Fruit fly (Drosophila melanogaster) whole organism, larva: Measurements from ENCODE around the gene bun.
A peak's percentile ranks its signal among the peaks of the same experiment; 100 is the strongest.

ENCODE experiments used
- noc ChIP-seq: fragments of 200-800 bp; sonication (Bioruptor generic); optimal IDR thresholded peaks from 3 replicates; lab custom pipeline; 2019; ENCODE audit warnings: missing biosample characterization, mild to moderate bottlenecking, missing genetic modification characterization, moderate library complexity

bun gene

DNA sequence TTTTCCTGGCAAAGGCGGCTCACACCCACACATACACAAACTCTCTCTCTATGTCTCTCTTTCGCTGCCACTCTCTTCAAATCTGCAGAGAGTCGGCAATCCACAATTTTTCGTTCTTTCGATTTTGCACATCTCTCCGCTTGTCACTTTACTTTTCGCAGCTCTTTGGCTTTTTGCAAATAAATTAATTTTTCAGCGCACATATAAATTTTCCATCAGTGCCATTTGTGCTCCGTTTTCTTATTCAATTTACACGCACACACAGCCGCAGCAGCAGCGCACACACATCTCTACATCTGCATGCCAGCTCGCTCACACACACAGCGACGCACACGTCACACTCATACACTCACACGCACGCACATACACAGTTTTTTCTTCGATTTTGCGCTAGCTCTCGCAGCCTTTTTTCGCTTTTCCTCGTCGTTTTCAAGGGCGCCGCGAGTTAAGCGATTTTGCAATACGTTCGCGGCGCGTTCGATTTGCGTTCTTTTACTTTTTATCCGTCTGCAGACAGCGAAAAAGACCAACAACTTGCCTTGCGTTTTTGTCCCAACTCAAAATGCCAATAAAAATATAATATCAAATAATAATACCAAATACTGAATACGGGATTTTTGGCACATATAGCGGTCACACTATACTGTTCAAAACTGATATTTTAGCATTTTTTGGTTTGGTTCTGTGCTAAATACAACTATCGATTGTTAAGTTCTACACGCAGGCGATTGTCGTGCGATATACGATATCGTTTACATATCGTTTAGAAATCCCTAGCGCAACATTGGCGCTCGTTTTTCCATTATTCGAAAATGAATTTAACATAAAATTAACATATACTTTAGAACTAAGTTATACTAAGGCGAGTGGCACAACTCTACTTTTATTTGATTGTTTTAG is at the start of gene bun:
Gene bun (minus strand): TSS at position 569 of the 900 bp plus-strand sequence.
- TF ChIP-seq noc (tag; lab: Kevin White, UChicago), result peak; percentile 22

DNA sequence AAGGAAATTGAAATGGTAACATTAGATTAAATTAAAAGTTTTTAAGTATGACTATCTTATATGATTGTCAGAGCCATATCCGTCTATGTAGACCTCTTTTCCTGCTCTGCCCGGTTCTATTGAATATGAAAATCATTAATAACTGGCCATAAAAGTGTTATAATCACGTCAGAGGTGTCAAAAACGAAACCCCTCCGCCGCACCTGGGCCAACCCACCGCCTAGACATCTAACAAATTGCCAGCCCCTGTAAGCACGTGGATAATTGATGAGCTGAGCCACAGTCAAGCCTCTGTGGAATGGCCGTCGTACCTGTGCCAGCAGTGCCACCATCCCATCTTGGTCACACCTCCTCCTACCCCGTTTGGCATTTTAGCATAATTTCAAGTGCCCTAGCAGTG is 49.4 kb upstream of the bun start:
- TF ChIP-seq noc (tag; lab: Kevin White, UChicago), result no peak

dm6 chr2L:12593445-12594413 is 47.3 kb upstream of the bun start:
- peak; percentile 49 for TF ChIP-seq noc (tag; lab: Kevin White, UChicago)

- TF ChIP-seq noc (tag; lab: Kevin White, UChicago), result peak; percentile 53
Observed at dm6 chr2L:12589941-12590340, 43.5 kb upstream of the bun start.

DNA sequence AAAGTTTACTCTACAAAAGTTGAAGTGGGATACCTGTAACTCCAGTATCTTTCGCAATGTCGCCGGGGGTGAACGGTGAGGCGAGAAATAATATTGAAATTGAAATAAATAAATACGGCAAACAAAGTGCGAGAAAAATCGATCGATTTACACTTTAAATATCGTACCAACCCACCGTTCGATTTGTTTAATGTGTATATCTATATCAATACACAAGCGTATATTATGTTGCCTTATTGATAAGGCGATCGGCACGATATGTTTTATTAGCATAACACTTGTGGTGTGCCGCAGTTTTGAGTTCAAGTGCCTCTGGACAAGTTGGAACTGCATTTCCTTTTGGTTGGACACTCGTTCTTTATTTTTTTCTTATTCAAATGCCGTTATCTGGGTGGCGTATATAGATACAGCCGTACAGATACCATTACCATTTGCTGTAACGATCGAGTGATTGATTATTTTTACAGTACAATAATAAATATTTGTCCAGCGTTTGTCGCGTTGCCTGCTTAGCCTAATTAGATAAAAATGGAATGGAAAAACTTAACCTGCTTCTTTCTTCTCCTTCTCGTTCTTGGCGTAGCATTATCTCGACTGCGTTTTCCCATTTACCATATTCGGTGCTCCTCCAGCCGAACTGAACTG is 42.6 kb upstream of the bun start:
- no peak for TF ChIP-seq noc (tag; lab: Kevin White, UChicago)

DNA sequence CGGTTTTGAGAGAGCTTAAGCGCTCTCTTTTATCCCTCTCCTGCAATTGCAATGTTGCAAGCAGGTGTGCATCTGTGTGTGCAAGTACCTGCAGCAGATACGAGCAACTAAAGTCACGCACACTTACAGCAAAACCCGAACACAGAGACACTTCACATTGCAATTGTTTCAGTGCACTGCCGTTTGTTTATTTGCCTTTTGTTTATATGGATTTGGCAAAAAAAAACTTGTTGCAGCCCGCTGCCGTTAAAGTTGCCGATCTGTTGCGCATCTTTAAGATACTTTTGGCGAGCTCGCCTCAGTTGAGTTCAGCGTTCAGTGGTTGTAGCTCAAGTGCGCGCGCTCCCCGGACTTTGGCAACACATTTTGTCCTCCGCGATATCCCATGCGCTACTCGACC is 40.9 kb upstream of the bun start, which contains the start of gene nub:
Gene nub (plus strand): TSS at position 301 of the 400 bp plus-strand sequence.
- no peak for TF ChIP-seq noc (tag; lab: Kevin White, UChicago)

dm6 chr2L:12586858-12587257 is 40.4 kb upstream of the bun start:
- TF ChIP-seq noc (tag; lab: Kevin White, UChicago), result no peak

DNA sequence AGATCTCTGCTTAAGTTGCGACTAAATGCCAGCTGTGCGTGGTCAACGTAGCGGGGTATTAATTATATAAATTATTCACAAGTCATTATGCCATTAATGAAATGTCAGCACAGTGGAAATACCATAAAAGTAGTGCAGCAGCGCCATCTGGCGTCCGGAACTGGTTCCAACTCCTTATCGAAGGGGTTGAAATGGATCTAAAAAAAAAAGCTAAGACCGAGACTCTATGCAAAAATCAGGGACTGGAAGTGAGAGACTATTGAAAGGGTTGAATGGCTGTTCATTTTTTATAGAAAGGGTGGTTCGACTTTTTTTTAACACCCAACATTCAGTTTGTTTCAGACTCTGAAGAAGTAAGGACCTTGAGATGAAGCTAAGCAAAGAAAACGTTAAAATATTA is 32.7 kb upstream of the bun start:
- no peak for TF ChIP-seq noc (tag; lab: Kevin White, UChicago)

- no peak for TF ChIP-seq noc (tag; lab: Kevin White, UChicago)
Observed at dm6 chr2L:12574979-12575500, 28.6 kb upstream of the bun start.

DNA sequence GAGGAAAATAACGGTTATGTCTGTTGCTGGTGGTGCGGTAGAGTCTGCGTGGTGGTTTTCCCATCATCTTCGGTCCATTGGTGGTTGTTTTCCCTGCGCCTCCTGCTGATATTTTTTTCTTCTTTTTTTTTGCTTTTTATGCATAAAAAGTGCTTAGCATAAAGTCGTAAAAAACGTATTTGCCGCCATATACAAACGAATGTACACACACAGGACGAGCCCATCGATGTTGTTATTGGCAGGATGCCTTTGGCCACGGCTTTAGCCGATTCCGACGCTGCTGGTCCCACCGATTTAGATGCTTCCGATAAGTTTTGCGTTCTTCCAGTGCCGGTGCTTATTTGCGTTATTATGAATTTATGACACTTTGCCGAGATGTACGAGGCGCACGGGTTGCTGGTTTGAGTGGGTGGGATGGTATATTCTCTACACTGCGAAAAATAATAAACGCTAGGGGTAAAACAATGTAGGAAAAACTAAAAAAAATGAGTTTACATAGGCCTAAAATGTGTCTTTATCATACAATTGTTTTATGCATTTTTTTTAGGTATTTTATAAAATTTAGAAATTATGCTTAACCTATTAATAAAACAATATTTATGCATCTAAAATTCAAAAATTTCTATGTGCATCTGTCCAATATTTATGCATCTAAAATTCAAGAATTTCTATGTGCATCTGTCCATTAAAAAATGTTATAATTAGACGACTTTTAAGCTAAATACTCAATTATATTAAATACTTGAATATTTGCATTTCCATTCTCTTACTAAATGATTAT is 20.7 kb upstream of the bun start:
- TF ChIP-seq noc (tag; lab: Kevin White, UChicago), result no peak

DNA sequence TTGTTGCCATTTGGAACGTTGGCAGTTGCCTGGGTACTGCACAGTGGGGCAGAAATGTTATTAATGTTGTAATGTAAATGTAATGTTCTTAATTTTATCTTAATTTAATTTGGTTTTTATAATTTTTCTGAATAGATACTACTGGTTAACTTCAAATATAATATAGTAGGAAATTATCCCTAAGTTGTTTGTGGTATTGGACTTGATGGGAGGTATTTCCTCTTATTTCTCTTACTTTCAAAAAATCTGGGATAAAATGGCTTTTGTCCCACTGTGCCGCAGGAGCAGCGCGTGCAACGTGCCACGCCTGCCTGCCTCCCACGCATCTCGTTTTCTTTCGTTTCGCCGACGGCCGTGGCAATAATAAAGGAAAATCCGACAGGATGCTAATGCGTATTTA is 2.5 kb upstream of the bun start:
- TF ChIP-seq noc (tag; lab: Kevin White, UChicago), result no peak

DNA sequence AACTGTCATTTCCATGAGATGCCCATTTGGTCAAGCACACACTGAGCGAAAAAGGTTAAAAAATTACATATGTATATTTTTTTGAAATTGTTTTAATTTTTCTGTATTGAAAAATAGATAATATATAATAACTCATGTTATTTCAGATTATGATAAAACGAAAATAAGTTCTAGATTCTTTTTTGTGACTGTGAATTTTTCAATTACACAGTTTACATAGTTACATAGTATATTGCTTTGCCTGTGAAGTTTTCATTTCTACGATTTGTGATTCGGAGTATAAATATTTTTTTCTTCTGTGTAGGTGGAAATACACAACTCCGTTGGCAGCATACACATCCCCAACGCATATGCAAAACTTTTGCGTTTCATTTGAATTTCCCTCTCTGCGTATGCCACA is 1.9 kb upstream of the bun start:
- TF ChIP-seq noc (tag; lab: Kevin White, UChicago), result no peak

DNA sequence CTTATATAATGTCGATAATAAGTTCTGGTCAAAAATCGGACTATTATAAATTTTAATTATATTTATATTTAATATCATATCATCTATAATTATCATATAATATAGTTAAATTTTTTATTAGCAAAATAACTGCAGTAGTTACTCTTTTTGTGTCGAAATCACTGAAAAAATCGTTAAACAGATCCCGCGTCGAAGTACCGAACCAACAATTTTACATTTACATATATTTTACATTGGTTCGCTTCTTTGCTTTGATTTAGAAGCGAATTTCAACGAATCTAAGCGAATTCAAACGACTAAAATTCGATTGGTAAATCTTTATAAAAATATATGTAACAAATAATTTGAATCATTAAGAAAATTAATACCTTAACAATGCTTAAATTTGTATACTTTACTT is 555 bp upstream of the bun start:
- TF ChIP-seq noc (tag; lab: Kevin White, UChicago), result no peak

DNA sequence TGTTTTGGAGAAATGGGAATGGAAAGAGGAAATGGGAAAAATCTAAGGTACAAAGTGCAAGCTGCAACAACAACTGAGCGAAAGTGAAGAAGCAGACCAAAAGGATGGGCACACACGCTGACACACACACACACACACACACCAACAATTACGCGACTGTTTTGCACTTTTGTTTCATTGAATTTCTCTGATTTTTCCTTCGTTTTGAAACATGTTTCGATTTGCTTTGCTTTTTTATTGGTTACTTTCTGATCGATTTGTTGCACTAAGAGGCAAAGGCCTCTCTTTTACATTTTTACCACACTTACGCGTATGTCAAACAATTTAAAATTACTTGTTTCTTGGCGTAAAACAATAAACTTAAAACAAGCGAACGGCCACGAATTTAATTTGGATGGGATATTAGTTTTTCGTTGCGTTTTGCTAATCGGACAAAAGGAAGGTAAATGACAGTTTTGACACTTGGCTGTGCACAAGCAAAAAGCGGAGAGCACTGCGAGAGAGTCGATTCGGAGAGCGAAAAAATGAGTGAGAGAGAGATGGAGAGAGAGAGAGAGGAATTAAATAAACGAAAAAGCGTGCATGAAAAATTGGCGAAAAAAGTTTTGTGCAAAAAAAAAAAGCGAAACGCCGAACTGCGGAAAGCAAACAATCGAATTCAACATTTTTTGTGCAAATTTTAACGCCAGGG is 931 bp downstream of the bun start:
- TF ChIP-seq noc (tag; lab: Kevin White, UChicago), result no peak
